Worm (Caenorhabditis elegans): ENCODE measurements around the gene K07E3.1.

Gene K07E3.1

DNA sequence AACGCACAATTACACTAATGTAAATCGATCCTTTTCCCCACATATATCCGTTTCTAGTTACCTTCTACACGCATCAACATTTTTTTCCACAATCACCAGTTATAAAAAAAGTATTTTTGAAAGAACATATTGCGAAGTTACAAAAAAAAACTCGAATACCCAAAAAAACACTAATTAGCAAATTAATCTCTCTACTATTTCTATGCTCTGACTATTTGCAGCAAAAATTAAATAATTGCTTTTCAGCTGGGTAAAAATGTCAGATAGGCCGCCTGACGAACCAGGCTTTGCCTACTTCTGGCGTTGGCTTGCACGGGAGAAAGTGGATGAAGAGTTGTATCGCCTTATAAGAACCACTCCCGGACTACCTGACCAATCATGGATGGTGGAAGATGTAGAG is at the start of gene K07E3.1:
Gene K07E3.1, plus strand, starts transcription at position 247 of the 400 bp plus-strand sequence.
- TF ChIP-seq unc-62 (GFP tag; optimal IDR thresholded peaks at IDR 0.05): no peak

DNA sequence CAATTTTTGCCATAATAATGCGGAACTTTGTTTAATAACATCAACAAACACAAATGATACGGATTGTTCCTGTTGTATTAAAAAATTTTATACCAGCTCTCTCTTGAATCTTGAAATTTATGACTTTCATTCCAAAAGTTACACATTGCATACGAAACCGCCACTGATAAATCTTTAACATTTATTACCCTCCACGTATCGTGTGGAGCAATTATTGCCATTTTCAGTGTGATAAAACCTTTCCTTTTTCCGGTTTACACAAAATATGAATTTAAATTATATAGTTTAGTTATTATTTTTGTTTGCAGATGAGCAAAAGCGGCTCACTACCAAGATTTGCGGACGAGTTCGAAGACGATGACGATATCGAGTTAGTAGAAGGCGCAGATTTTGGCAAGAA is 49.4 kb upstream of the K07E3.1 start, which contains the start of gene C18A11.3:
Gene C18A11.3, plus strand, starts transcription at position 301 of the 400 bp plus-strand sequence.
- TF ChIP-seq unc-62 (GFP tag; optimal IDR thresholded peaks at IDR 0.05): no peak

DNA sequence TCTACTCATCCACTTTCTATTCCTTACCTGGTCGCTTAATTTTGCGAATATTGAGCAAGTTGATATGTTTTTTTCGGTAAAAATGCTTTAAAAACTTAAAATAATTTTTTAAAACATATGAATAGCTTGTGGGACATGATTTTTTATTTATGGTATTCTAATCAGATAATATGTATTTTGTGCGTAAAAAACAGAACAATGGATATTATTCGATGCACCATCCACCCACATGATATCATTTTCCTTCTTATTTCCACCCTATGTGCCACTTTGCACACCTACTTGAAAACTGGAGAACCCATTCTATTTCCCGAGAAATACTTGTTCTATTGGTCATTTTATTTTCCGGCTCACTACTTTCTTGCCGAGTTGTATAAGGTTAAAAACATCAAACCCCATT is 43.0 kb upstream of the K07E3.1 start, which contains the start of gene C18A11.2:
Gene C18A11.2, plus strand, starts transcription at position 301 of the 400 bp plus-strand sequence.
- no peak for TF ChIP-seq unc-62 (GFP tag; optimal IDR thresholded peaks at IDR 0.05)

DNA sequence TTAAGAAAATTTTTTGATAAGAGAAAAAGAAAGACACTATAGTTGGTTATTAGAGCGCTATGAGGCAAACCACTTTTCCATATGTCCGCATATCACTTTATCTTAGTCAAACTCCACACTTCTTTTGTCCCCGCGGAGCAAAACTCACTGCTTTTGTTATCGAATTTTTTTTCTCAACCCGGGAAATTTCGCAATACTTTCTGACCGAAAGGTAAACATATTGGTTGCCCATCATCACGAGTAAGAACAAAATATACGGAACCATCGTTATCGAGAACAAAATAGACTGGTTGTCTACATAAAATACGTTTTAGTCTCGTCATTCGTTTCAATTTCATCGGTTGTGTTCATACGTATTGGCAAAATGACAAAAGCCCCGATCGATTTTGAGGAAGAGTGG is 40.9 kb upstream of the K07E3.1 start, which contains the start of gene C18A11.1:
Gene C18A11.1, plus strand, starts transcription at position 36 of the 400 bp plus-strand sequence.
- no peak for TF ChIP-seq unc-62 (GFP tag; optimal IDR thresholded peaks at IDR 0.05)

DNA sequence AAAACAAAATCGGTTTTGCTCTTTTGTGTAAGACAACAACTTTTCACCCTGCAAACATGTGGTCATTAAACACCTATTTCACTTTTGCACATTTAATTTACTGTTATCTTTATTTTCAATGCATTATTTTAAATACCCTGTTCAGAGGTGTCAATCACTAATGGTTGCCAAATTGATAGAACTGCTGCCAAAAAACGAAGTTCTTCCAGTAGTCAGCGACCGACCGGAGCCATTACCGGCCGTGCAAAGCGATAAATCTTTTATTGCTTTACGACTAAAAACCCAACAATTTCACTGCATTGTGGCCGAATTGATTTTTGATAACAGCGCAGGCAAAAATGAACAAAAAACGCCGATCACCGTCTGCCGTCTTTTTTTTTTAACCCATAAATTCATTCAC is 35.7 kb upstream of the K07E3.1 start:
- TF ChIP-seq unc-62 (GFP tag; optimal IDR thresholded peaks at IDR 0.05): no peak

DNA sequence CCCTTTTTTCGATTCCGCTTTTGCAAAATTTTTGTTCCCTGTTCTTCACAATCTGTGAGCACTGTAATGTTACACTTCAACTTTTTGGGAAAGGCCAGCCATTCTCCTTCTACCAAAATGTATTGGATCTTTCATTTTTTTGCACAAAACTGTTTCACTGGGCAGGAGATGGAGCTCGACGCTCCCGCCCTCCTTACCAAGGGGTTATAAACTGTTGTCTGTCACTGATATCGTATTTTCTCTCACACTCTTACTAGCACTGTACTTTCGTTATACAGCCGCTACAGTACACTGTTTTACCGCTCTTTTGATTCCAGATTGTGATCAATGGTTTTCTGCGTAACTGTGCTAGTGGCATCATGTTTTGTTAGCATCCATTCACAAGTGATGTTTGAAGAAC is 32.5 kb upstream of the K07E3.1 start, which contains the start of gene C46F2.1:
Gene C46F2.1, plus strand, starts transcription at position 301 of the 400 bp plus-strand sequence.
- TF ChIP-seq unc-62 (GFP tag; optimal IDR thresholded peaks at IDR 0.05): no peak

DNA sequence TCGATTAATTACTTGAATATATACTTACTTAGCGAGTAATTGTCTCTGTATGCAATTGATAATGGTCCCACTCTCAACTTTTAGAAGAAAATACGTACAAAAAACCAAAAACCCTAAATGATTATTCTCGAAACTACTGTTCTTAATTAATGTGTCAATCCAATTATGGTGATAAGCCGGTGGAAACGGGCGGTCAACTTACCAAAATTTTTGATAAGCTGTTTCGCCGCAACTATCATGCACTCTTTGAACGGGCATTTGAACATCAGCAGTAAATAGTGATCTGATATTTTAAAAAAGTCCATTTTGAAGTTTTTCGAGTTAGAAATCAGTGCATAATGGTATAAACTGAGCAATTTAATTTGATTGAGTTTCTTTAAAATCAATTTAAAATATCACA is 31.9 kb upstream of the K07E3.1 start:
- no peak for TF ChIP-seq unc-62 (GFP tag; optimal IDR thresholded peaks at IDR 0.05)

DNA sequence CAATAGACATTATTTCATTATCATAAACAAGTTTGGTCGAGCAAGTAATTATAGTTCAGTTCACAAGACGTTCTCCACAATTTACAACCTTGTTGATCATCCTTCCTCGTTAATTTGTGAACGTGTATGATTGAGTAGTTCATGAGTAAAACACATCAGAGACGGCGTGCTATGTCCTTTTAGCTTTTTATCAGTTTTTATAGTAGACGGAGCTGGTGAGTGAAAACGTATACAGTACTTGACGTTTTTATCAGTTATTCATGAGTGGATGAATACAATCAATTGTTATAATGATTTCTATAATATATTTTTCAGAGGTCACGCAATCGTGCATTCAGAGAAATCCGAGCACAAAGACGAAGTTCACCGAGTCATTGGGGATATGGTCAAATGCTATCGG is 31.3 kb upstream of the K07E3.1 start:
- TF ChIP-seq unc-62 (GFP tag; optimal IDR thresholded peaks at IDR 0.05): no peak

DNA sequence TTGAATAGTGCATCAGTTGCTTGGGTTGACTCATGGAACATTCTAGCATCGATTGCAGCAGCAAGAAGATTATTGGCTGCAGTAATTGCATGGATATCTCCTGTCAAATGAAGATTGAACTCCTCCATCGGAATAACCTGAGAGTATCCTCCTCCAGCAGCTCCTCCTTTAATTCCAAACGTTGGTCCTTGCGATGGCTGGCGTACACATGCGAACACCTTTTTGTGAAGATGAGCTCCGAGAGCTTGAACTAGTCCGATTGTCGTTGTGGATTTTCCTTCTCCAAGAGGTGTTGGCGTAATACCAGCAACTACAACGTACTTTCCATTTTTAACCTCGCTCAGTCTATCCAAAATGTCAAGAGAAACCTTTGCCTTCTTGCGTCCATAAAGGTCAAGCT is 27.5 kb upstream of the K07E3.1 start:
- TF ChIP-seq unc-62 (GFP tag; optimal IDR thresholded peaks at IDR 0.05): no peak

DNA sequence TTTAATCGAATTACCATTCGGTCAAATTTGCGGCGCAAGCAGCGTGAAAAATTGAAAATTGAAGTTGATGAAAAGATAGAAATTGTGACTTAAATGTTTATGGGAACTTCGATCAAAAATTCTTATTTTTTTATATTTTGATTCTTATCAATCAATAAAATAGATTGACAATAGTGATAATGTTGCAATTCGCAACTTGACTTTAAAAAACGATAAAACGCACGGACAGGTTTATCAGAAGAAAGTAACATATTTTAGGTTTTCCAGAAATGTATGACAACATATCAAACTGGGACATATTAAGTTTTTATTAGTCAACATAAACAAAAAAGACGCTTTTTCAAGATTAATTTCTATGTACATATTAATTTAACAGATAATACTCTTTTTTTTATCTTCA is 26.9 kb upstream of the K07E3.1 start:
- no peak for TF ChIP-seq unc-62 (GFP tag; optimal IDR thresholded peaks at IDR 0.05)

DNA sequence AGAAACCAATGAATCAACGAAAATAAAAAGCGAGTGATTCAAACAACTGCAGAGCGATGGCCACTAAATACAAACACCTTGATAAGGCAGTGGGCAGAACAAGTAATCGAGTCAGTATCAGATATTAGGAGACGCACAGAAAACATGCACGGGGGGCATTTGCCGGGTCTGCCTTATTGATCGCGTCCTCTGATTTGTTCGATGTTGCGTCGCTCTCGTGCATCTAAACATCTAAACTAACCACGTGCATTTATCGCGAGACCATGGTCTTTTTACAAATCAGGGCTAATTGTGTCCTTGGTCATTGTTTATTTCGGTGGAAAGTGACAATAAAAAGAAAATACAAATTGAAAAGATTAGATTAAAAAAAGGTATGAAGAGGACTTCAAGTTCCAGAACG is 26.3 kb upstream of the K07E3.1 start, which contains the start of gene K07E3.4:
Gene K07E3.4, minus strand, starts transcription at position 100 of the 400 bp plus-strand sequence.
- TF ChIP-seq unc-62 (GFP tag; optimal IDR thresholded peaks at IDR 0.05): no peak

DNA sequence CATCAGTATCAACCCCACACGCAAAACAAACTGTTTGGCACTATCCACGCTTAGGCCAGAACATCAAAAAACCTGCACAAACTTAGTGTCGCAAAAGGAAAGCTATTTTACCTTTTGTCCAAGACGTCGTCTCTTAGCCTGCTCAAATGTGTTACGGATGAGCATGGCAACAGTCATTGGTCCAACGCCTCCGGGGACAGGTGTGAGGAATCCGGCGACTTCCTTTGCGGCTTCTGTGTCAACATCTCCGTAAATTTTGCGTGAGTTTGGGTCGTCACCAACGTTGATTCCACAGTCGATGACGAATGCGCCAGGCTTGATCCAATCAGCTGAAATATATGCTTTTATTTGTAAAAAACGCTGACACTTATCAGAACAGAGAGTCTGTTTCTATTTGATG is 25.6 kb upstream of the K07E3.1 start:
- TF ChIP-seq unc-62 (GFP tag; optimal IDR thresholded peaks at IDR 0.05): no peak

DNA sequence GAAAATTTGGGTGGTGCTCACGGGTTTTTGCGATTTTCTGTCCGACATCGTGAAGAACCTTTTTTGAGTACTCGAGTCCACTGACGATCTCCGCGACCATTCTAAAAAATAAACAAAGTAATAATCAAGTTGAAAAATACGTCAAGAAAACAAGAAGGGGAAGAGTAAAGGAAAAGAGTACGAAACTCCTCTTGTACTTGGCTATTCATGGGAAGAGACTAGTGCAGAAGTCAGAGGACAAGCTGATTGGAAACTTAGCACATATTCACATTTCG is 23.9 kb upstream of the K07E3.1 start, which contains the start of gene dao-3:
Gene dao-3, minus strand, starts transcription at position 101 of the 275 bp plus-strand sequence.
- TF ChIP-seq unc-62 (GFP tag; optimal IDR thresholded peaks at IDR 0.05): no peak

DNA sequence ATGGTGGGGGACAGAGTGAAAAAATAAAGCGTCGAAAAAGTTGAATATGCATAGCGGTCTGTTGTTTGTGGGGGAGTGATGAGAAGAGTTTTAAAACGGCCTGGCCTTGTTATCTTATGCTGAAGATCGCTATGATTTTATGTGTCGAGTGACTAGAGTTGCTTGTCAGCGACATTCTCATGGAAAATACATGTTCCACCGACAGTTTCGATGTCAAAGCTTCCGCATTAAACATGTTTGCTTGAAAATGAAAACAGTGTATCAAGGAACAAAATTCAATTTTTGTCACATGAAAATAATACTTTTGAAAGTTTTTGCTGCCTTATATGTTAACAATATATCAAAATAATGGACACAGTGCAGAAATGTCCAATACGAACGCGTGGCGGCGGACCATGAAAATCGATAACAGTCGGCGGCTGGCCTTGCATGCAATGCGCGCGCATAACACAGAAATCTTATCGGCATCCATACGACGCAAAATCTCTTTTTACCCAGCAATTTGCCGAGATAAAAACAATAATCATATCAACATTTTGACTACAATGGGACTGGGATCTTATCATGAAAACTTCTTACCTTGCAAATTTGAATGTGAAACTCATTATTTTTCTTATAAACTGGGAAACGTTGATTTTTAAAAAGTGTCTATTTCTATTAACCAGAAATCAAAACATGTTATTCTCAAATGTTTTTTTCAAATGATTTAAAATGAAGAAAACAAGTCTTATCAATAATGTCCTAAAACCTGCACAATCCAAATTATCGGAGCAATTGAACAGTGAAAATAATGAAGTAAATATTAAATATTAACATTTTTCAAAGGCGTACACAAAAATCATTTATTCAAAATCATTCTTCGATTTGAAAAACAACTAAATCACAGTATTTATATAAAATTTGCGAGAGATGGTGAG is 23.3 kb upstream of the K07E3.1 start:
- TF ChIP-seq unc-62 (GFP tag; optimal IDR thresholded peaks at IDR 0.05): no peak

DNA sequence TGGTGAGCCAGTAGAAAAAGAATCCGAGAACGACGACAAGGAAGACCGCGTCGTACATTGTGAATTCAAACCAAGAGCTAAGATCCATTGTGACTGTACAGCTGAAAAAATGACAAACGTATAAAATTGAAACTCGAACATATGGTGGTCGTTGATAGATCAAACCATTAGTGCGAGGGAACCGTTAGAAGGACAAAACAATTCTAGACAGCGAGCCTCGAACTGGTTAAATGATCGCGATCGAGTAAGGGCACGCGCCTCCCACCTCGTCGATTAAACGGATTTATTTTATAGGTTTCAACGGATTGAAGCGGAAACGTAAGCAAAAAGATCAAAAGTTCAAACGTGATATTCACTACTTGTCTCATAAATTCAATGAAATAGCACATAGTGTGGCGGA is 21.8 kb upstream of the K07E3.1 start, which contains the start of gene vem-1:
Gene vem-1, minus strand, starts transcription at position 101 of the 400 bp plus-strand sequence.
- no peak for TF ChIP-seq unc-62 (GFP tag; optimal IDR thresholded peaks at IDR 0.05)

DNA sequence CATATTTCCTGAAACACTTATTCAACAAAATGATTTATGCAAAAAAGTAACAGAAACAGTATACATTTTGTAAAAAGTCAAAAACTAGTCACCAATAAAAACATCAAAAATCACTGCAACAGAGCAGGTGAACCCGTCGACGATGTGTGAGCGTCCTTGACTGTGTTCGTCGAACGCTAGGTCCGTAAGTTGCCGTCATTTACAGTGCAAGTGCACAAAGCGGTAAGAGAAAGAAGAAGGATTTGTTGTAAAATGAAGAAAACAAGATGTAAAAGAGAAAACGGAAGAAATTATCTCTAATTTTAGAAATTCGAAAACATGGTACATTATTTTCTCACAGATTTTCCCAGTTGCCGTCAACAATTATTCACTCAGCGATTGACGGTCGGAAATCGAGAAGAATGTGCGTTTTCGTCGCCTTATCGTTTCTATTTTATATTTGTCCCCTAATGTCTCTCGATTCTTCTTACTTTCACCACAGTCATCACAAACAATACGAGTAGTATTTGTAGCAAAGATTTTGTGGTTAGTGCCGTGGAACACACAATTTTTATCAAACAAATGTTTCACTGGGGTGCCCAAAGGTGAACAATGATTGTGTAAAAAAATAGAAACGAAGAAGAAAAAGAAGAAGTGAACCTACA is 20.9 kb upstream of the K07E3.1 start:
- TF ChIP-seq unc-62 (GFP tag; optimal IDR thresholded peaks at IDR 0.05): no peak

DNA sequence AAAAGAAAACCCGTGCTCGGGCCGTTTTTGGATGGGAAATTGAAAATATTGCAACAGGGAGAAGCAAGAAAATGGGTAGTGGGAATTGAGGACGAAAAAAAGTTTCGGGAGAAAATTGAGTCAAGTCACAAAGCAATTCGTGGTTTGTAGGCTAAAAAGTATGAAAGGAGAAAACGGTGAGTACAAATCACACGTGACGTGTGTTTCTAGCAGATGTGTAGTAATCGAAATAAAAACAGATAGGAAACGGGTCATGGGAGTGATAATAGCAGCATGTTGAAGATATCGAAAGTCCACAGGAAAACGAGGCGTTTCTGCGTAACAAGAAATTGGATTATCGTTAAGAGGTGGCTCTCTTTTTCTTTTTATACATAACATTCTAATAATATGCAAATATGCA is 20.3 kb upstream of the K07E3.1 start:
- no peak for TF ChIP-seq unc-62 (GFP tag; optimal IDR thresholded peaks at IDR 0.05)
